Worm (Caenorhabditis elegans): ENCODE data around the gene sre-36.

DNA sequence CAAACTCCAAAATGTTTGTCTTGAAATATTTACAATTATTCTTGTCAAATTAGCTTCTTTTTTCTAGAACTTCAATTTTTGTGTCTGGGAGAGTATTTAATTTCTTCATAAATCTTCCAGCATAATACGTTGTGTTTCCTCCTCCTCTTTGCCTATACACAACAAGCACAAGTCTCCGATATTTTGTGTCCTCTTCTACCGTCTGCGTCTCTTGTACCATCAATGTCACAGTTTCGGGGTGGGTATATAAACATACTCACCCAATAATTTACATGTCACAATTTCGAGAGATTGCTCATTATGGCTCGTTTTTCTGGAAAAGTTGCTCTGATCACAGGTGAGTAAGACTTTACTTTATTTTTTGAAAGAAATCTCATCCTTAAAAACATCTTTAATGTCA, 38.1 kb downstream of the sre-36 start, which contains the start of gene F26D2.15:
- TF ChIP-seq hlh-26 (GFP tag; conservative IDR thresholded peaks at IDR 0.05), result no peak
- no peak for TF ChIP-seq ztf-3 (GFP tag; optimal IDR thresholded peaks at IDR 0.05)
- no peak for TF ChIP-seq nhr-90 (tag; optimal IDR thresholded peaks at IDR 0.05)
- no peak for TF ChIP-seq rec-8 (tag; optimal IDR thresholded peaks at IDR 0.05)
- TF ChIP-seq sdz-38 (tag; optimal IDR thresholded peaks at IDR 0.05), result no peak
- TF ChIP-seq B0261.1 (tag; optimal IDR thresholded peaks at IDR 0.05), result no peak
- TF ChIP-seq unc-62 (GFP tag; optimal IDR thresholded peaks at IDR 0.05), result no peak
- TF ChIP-seq atf-7 (tag; optimal IDR thresholded peaks at IDR 0.05), result no peak
- no peak for TF ChIP-seq rpc-1 (optimal IDR thresholded peaks at IDR 0.05)
- TF ChIP-seq rpc-1 (tag; optimal IDR thresholded peaks at IDR 0.05), result no peak
- no peak for TF ChIP-seq snpc-4 (GFP tag; optimal IDR thresholded peaks at IDR 0.05)
- no peak for TF ChIP-seq snpc-4 (tag; optimal IDR thresholded peaks at IDR 0.05)
- TF ChIP-seq F37B4.10 (GFP tag; IDR thresholded peaks at IDR 0.05), result no peak
- TF ChIP-seq hlh-12 (tag; optimal IDR thresholded peaks at IDR 0.05), result no peak

Measured in whole organism, young adult.